Worm (Caenorhabditis elegans) whole organism, L3 larva: ENCODE results near the gene Y41D4B.17.
A peak's percentile ranks its signal among the peaks of the same experiment; 100 is the strongest.

Source experiments
- R02D3.7 ChIP-seq: fragments of 150-350 bp; optimal IDR thresholded peaks from 2 replicates; lab custom pipeline; 2014; ENCODE audit warnings: missing biosample characterization, missing genetic modification characterization
- ZK546.5 ChIP-seq: sonication (generic microtip); optimal IDR thresholded peaks from 2 replicates; lab custom pipeline; 2017; ENCODE audit warnings: missing biosample characterization, missing genetic modification characterization
- aly-2 ChIP-seq: fragments of 150-350 bp; optimal IDR thresholded peaks from 2 replicates; lab custom pipeline; 2014; ENCODE audit warnings: missing biosample characterization, missing genetic modification characterization
- ama-1 ChIP-seq: fragments of 150-350 bp; optimal IDR thresholded peaks from 2 replicates; lab custom pipeline; 2018
- ceh-16 ChIP-seq: sonication (generic microtip); optimal IDR thresholded peaks from 2 replicates; lab custom pipeline; 2017; ENCODE audit warnings: missing biosample characterization, missing genetic modification characterization
- ceh-28 ChIP-seq: fragments of 150-350 bp; optimal IDR thresholded peaks from 2 replicates; lab custom pipeline; 2014; ENCODE audit warnings: missing biosample characterization, missing genetic modification reagents, missing genetic modification characterization
- ceh-82 ChIP-seq: fragments of 150-350 bp; optimal IDR thresholded peaks from 2 replicates; lab custom pipeline; 2014; ENCODE audit warnings: missing biosample characterization, missing genetic modification characterization
- daf-12 ChIP-seq: fragments of 150-350 bp; optimal IDR thresholded peaks from 2 replicates; lab custom pipeline; 2014; ENCODE audit warnings: missing biosample characterization, missing genetic modification reagents, missing genetic modification characterization
- egl-27 ChIP-seq: sonication (generic microtip); optimal IDR thresholded peaks from 4 replicates; lab custom pipeline; 2017; ENCODE audit warnings: missing biosample characterization, missing genetic modification reagents, missing genetic modification characterization
- elt-1 ChIP-seq: fragments of 150-350 bp; optimal IDR thresholded peaks from 2 replicates; lab custom pipeline; 2014; ENCODE audit warnings: missing biosample characterization, missing genetic modification characterization
- elt-2 ChIP-seq: sonication (generic microtip); optimal IDR thresholded peaks from 2 replicates; lab custom pipeline; 2016; ENCODE audit warnings: missing genetic modification reagents, mild to moderate bottlenecking, missing genetic modification characterization, missing compliant biosample characterization
- elt-3 ChIP-seq, 3 experiments: fragments of 150-350 bp in 1 of 3; sonication (generic microtip) in 2 of 3; optimal IDR thresholded peaks; 2 replicates in 2 of 3; 4 replicates in 1 of 3; lab custom pipeline; 2014 to 2017; ENCODE audit warnings: missing biosample characterization in 3 of 3, missing genetic modification characterization in 3 of 3
- eor-1 ChIP-seq, 2 experiments: fragments of 150-350 bp; optimal IDR thresholded peaks; 2 replicates each; lab custom pipeline; 2014 to 2018; ENCODE audit warnings: missing biosample characterization in 2 of 2, missing genetic modification characterization in 2 of 2
- fkh-10 ChIP-seq: sonication (generic microtip); optimal IDR thresholded peaks from 2 replicates; lab custom pipeline; 2017; ENCODE audit warnings: missing biosample characterization, missing genetic modification reagents, missing genetic modification characterization
- fkh-2 ChIP-seq: fragments of 150-350 bp; optimal IDR thresholded peaks from 2 replicates; lab custom pipeline; 2014; ENCODE audit warnings: missing biosample characterization, missing genetic modification reagents, missing genetic modification characterization
- fos-1 ChIP-seq: fragments of 150-350 bp; optimal IDR thresholded peaks from 2 replicates; lab custom pipeline; 2014; ENCODE audit warnings: missing biosample characterization, missing genetic modification characterization
- hmg-11 ChIP-seq: sonication (generic microtip); optimal IDR thresholded peaks from 2 replicates; lab custom pipeline; 2016; ENCODE audit warnings: missing genetic modification characterization, missing compliant biosample characterization
- jun-1 ChIP-seq: fragments of 150-350 bp; optimal IDR thresholded peaks from 2 replicates; lab custom pipeline; 2014; ENCODE audit warnings: missing biosample characterization, missing genetic modification reagents, missing genetic modification characterization
- lin-15B ChIP-seq: fragments of 150-350 bp; optimal IDR thresholded peaks from 2 replicates; lab custom pipeline; 2014; ENCODE audit warnings: missing biosample characterization, missing genetic modification characterization
- lin-39 ChIP-seq: fragments of 150-350 bp; optimal IDR thresholded peaks from 2 replicates; lab custom pipeline; 2018; ENCODE audit warnings: missing biosample characterization, missing genetic modification reagents, missing genetic modification characterization
- lsy-12 ChIP-seq: sonication (generic microtip); optimal IDR thresholded peaks from 2 replicates; lab custom pipeline; 2016; ENCODE audit warnings: mild to moderate bottlenecking, missing genetic modification characterization, missing compliant biosample characterization
- mdl-1 ChIP-seq: fragments of 150-350 bp; optimal IDR thresholded peaks from 2 replicates; lab custom pipeline; 2014; ENCODE audit warnings: missing biosample characterization, missing genetic modification characterization
- mml-1 ChIP-seq: fragments of 150-350 bp; sonication (generic microtip); optimal IDR thresholded peaks from 3 replicates; lab custom pipeline; 2014; ENCODE audit warnings: missing biosample characterization, missing genetic modification characterization
- nfya-1 ChIP-seq: sonication (generic microtip); optimal IDR thresholded peaks from 2 replicates; lab custom pipeline; 2017; ENCODE audit warnings: missing genetic modification characterization, mild to moderate bottlenecking, missing compliant biosample characterization, antibody characterized with exemption, moderate library complexity; ENCODE audit not compliant: insufficient read depth
- nhr-12 ChIP-seq: fragments of 150-350 bp; optimal IDR thresholded peaks from 2 replicates; lab custom pipeline; 2014; ENCODE audit warnings: missing biosample characterization, missing genetic modification characterization
- nhr-23 ChIP-seq: fragments of 150-350 bp; optimal IDR thresholded peaks from 2 replicates; lab custom pipeline; 2014; ENCODE audit warnings: missing biosample characterization, missing genetic modification reagents, missing genetic modification characterization
- nhr-237 ChIP-seq: fragments of 150-350 bp; optimal IDR thresholded peaks from 2 replicates; lab custom pipeline; 2014; ENCODE audit warnings: missing biosample characterization, missing genetic modification characterization
- nhr-25 ChIP-seq: sonication (generic microtip); optimal IDR thresholded peaks from 2 replicates; lab custom pipeline; 2017; ENCODE audit warnings: missing biosample characterization, missing genetic modification characterization
- nhr-43 ChIP-seq: sonication (generic microtip); optimal IDR thresholded peaks from 2 replicates; lab custom pipeline; 2016; ENCODE audit warnings: mild to moderate bottlenecking, missing genetic modification characterization, missing compliant biosample characterization; ENCODE audit not compliant: poor library complexity, severe bottlenecking
- nhr-67 ChIP-seq: fragments of 150-350 bp; optimal IDR thresholded peaks from 2 replicates; lab custom pipeline; 2014; ENCODE audit warnings: missing biosample characterization, missing genetic modification characterization
- nhr-76 ChIP-seq: fragments of 150-350 bp; sonication (generic microtip); optimal IDR thresholded peaks from 5 replicates; lab custom pipeline; 2014; ENCODE audit warnings: missing biosample characterization, missing genetic modification characterization
- nhr-77 ChIP-seq: fragments of 150-350 bp; optimal IDR thresholded peaks from 2 replicates; lab custom pipeline; 2014; ENCODE audit warnings: missing biosample characterization, missing genetic modification characterization
- pha-4 ChIP-seq: fragments of 150-350 bp; optimal IDR thresholded peaks from 2 replicates; lab custom pipeline; 2014; ENCODE audit warnings: missing biosample characterization, missing genetic modification reagents, missing genetic modification characterization
- skn-1 ChIP-seq: fragments of 150-350 bp; optimal IDR thresholded peaks from 2 replicates; lab custom pipeline; 2014; ENCODE audit warnings: missing biosample characterization, missing genetic modification characterization
- snpc-4 ChIP-seq: fragments of 150-350 bp; optimal IDR thresholded peaks from 2 replicates; lab custom pipeline; 2014; ENCODE audit warnings: missing biosample characterization, missing genetic modification characterization
- tbx-2 ChIP-seq: sonication (generic microtip); optimal IDR thresholded peaks from 2 replicates; lab custom pipeline; 2016; ENCODE audit warnings: mild to moderate bottlenecking, missing genetic modification characterization, missing compliant biosample characterization
- unc-39 ChIP-seq: sonication (generic microtip); optimal IDR thresholded peaks from 4 replicates; lab custom pipeline; 2017; ENCODE audit warnings: missing biosample characterization, missing genetic modification characterization
- unc-62 ChIP-seq: fragments of 150-350 bp; sonication (generic microtip); optimal IDR thresholded peaks from 4 replicates; lab custom pipeline; 2014; ENCODE audit warnings: missing biosample characterization, missing genetic modification reagents, missing genetic modification characterization
- zag-1 ChIP-seq: fragments of 150-350 bp; optimal IDR thresholded peaks from 2 replicates; lab custom pipeline; 2014; ENCODE audit warnings: missing biosample characterization, missing genetic modification characterization
- ztf-11 ChIP-seq: fragments of 150-350 bp; optimal IDR thresholded peaks from 2 replicates; lab custom pipeline; 2014; ENCODE audit warnings: missing biosample characterization, missing genetic modification characterization
- ztf-4 ChIP-seq: fragments of 150-350 bp; optimal IDR thresholded peaks from 2 replicates; lab custom pipeline; 2014; ENCODE audit warnings: missing biosample characterization, missing genetic modification characterization

The Y41D4B.17 gene

DNA sequence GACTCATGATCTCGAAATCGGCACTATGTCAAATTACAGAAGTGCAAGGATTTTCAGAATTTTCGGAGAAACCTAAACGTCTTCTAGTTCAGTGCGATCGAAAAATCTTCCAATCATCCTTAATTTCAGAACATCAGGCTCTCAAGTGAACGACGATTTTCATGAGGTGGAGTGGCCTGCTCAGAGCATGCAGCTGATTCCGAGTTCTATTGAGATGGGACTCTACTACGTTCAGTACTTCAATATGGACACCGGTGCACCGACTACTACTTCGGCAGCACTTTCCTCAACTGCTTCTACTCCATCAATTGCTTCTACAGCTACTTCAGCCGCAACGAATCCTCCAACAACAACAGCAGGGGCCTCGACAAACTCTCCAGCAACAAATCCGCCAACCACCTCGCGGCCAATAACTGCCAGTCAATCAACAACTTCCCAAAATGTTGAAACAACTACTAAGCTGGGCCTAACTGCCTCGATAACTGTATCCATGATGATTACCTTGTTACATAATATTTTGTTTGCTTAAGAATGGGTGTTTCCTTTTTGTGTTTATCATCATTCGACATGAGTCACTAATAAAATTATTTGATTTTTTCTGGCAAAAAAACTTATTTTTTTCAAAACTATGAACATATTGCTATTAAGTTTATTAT is 3.7 kb downstream of the Y41D4B.17 start, which contains the start of gene Y41D4B.15:
TSS of gene Y41D4B.15 (plus strand) at position 606 of the 656 bp plus-strand sequence.
- no peak for TF ChIP-seq nhr-77 (tag; lab: Kevin White, UChicago)
- no peak for TF ChIP-seq elt-1 (tag; lab: Kevin White, UChicago)
- TF ChIP-seq, all 47 proteins: peak for 0

ce11 chrIV:1565725-1566124 is 5.8 kb downstream of the Y41D4B.17 start:
- no peak for TF ChIP-seq zag-1 (tag; lab: Kevin White, UChicago)
- TF ChIP-seq nhr-23 (tag; lab: Kevin White, UChicago): no peak
- TF ChIP-seq fkh-10: no peak
- TF ChIP-seq mdl-1 (tag; lab: Kevin White, UChicago): no peak
- no peak for TF ChIP-seq nhr-77 (tag; lab: Kevin White, UChicago)
- TF ChIP-seq tbx-2: no peak

DNA sequence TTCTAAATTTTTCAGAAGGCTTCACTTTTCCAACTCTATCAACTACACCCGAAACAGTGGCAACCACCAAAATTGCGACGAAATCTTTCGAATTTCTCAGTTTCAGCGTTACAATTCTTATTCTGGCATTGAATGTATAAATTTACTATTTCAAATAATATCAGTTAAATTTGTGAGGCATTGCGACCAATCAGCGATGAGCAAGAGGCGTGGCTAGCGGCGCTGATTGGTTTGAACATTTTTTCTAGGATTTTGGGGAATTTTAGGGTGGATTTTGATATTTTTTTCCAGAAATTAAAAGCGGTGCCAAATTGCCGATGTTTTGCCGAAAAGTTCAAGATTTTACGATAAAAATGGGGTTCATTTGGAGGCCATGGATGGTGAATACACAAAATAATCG is 7.7 kb downstream of the Y41D4B.17 start:
- TF ChIP-seq nhr-237 (tag; lab: Kevin White, UChicago) (no peak), nfya-1 (tag; lab: Kevin White, UChicago) (peak; percentile 96)

- no peak for TF ChIP-seq fos-1
- no peak for TF ChIP-seq ZK546.5
- TF ChIP-seq fkh-2 (tag; lab: Kevin White, UChicago): no peak
- TF ChIP-seq egl-27 (tag; lab: Kevin White, UChicago): no peak
- no peak for TF ChIP-seq unc-62
- no peak for TF ChIP-seq R02D3.7 (tag; lab: Kevin White, UChicago)
- no peak for TF ChIP-seq nhr-77 (tag; lab: Kevin White, UChicago)
- no peak for TF ChIP-seq unc-39 (tag; lab: Kevin White, UChicago)
- no peak for TF ChIP-seq nhr-12 (tag; lab: Kevin White, UChicago)
- TF ChIP-seq ztf-4: no peak
- no peak for TF ChIP-seq tbx-2
- no peak for TF ChIP-seq skn-1 (tag; lab: Kevin White, UChicago)
- TF ChIP-seq nhr-23 (tag; lab: Kevin White, UChicago): no peak
- TF ChIP-seq nhr-237 (tag; lab: Kevin White, UChicago): no peak
- no peak for TF ChIP-seq ama-1 (lab: Kevin White, UChicago)
These were observed 16.8 kb downstream of the Y41D4B.17 start, which contains the start of gene Y41D4B.14 for ce11 chrIV:1576731-1577130. Y41D4B.14 (plus strand) TSS chrIV:1577031.

DNA sequence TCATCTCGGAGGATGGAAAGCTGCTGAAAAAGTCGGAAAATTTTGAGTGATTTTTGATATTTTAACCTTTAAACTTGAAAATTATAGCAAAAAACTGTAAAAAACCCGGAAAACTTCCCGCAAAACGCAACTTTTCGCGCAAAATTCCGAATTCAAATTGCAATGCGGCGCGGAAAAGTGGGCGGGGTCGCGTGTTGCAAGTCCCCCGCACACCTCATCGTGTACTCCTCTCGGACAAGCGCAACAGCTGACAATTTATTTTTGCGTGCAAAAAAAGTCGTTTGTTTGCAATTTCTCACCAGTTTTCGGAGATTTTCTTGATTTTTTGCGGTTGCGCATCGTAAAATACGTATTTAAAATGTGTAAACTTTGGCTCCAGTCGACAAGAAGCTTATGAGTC is 35.9 kb downstream of the Y41D4B.17 start, which contains the start of gene npp-8:
TSS of gene npp-8 (minus strand) at position 23 of the 400 bp plus-strand sequence.
- no peak for TF ChIP-seq nhr-237 (tag; lab: Kevin White, UChicago)
- TF ChIP-seq ZK546.5: no peak
- peak; percentile 4 for TF ChIP-seq fos-1
- peak; percentile 77 for TF ChIP-seq nhr-23 (tag; lab: Kevin White, UChicago)
- TF ChIP-seq lin-15B: peak; percentile 84
- no peak for TF ChIP-seq nhr-67 (tag; lab: Kevin White, UChicago)
- TF ChIP-seq mdl-1 (tag; lab: Kevin White, UChicago): no peak
- peak; percentile 67 for TF ChIP-seq ceh-28 (tag; lab: Kevin White, UChicago)
- no peak for TF ChIP-seq nhr-76 (tag; lab: Kevin White, UChicago)
- TF ChIP-seq elt-2 (tag; lab: Kevin White, UChicago): peak; percentile 64
- peak; percentile 61 for TF ChIP-seq tbx-2
- no peak for TF ChIP-seq aly-2 (tag; lab: Kevin White, UChicago)
- no peak for TF ChIP-seq mml-1 (tag; lab: Kevin White, UChicago)
- TF ChIP-seq egl-27 (tag; lab: Kevin White, UChicago): peak; percentile 6
- no peak for TF ChIP-seq eor-1 (tag; optimal IDR thresholded peaks at IDR 0.05; lab: Kevin White, UChicago)
- peak; percentile 82 for TF ChIP-seq nfya-1 (tag; lab: Kevin White, UChicago)
- TF ChIP-seq pha-4 (tag; lab: Kevin White, UChicago): peak; percentile 84
- TF ChIP-seq lsy-12 (tag; lab: Kevin White, UChicago): peak; percentile 86
- TF ChIP-seq hmg-11 (tag; lab: Kevin White, UChicago): peak; percentile 93
- peak; percentile 73 for TF ChIP-seq skn-1 (tag; lab: Kevin White, UChicago)
- TF ChIP-seq lin-39: peak; percentile 77
- no peak for TF ChIP-seq daf-12 (tag; lab: Kevin White, UChicago)
- TF ChIP-seq ceh-16: peak; percentile 31
- peak; percentile 33 for TF ChIP-seq jun-1 (tag; lab: Kevin White, UChicago)
- TF ChIP-seq nhr-43 (tag; lab: Kevin White, UChicago): no peak
- peak; percentile 55 for TF ChIP-seq R02D3.7 (tag; lab: Kevin White, UChicago)
- TF ChIP-seq ztf-11 (tag; lab: Kevin White, UChicago): no peak
- no peak for TF ChIP-seq fkh-2 (tag; lab: Kevin White, UChicago)
- TF ChIP-seq elt-1 (tag; lab: Kevin White, UChicago): no peak
- TF ChIP-seq elt-3 (tag; optimal IDR thresholded peaks at IDR 0.05; lab: Kevin White, UChicago): no peak
- peak; percentile 74 for TF ChIP-seq nhr-25
- peak; percentile 61 for TF ChIP-seq snpc-4 (tag; lab: Kevin White, UChicago)
- peak; percentile 52 for TF ChIP-seq ama-1 (lab: Kevin White, UChicago)
- peak; percentile 16 for TF ChIP-seq ceh-82
